Fruit fly (Drosophila melanogaster): ENCODE measurements around the gene CG13023.

The CG13023 gene

dm6 chr3L:16955219-16956002, 28.2 kb upstream of the CG13023 start (continued):
- TF ChIP-seq CG16779 (GFP tag; IDR thresholded peaks at IDR 0.05) = no peak
- TF ChIP-seq psq (GFP tag; optimal IDR thresholded peaks at IDR 0.05) = no peak
- peak; percentile 57 for TF ChIP-seq CG9932 (GFP tag; IDR thresholded peaks at IDR 0.05)
- TF ChIP-seq HLHmδ (GFP tag; optimal IDR thresholded peaks at IDR 0.05) = no peak
- TF ChIP-seq esg (GFP tag; conservative IDR thresholded peaks at IDR 0.05) = no peak
- 0 out of 2 replicates have a peak, but pooled peaks have one; percentile 19 for TF ChIP-seq CG32767 (GFP tag; IDR thresholded peaks at IDR 0.05)
- peak; percentile 95 for TF ChIP-seq pzg (GFP tag; optimal IDR thresholded peaks at IDR 0.05)
- TF ChIP-seq Aef1 (GFP tag; IDR thresholded peaks at IDR 0.05) = no peak
- TF ChIP-seq knrl (GFP tag; IDR thresholded peaks at IDR 0.05; ENCODE audit: partially characterized antibody) = peak; percentile 88
- peak; percentile 14 for TF ChIP-seq CG16863 (GFP tag; optimal IDR thresholded peaks at IDR 0.05)
- TF ChIP-seq chif (GFP tag; optimal IDR thresholded peaks at IDR 0.05) = peak in 1 of 2 experiments; percentile 14
- peak; percentile 88 for TF ChIP-seq sens (GFP tag)
- TF ChIP-seq org-1 (GFP tag; optimal IDR thresholded peaks at IDR 0.05) = no peak
- TF ChIP-seq z (GFP tag; IDR thresholded peaks at IDR 0.05) = no peak
- TF ChIP-seq CG33213 (GFP tag; optimal IDR thresholded peaks at IDR 0.05) = peak; percentile 86
- no peak for TF ChIP-seq D19B (GFP tag; optimal IDR thresholded peaks at IDR 0.05)
- peak; percentile 39 for TF ChIP-seq CG2120 (GFP tag; optimal IDR thresholded peaks at IDR 0.05)
- peak; percentile 81 for TF ChIP-seq ato (GFP tag; IDR thresholded peaks at IDR 0.05; ENCODE audit: partially characterized antibody)
- TF ChIP-seq CG15479 (GFP tag; optimal IDR thresholded peaks at IDR 0.05) = no peak
- peak; percentile 47 for TF ChIP-seq CG13894 (tag; optimal IDR thresholded peaks at IDR 0.05)
- TF ChIP-seq sug (tag; optimal IDR thresholded peaks at IDR 0.05) = peak; percentile 28
- peak; percentile 94 for TF ChIP-seq CG42726 (GFP tag; IDR thresholded peaks at IDR 0.05; ENCODE audit: partially characterized antibody)
- peak; percentile 17 for TF ChIP-seq CG9876 (GFP tag; optimal IDR thresholded peaks at IDR 0.05)
- TF ChIP-seq Chrac-16 (GFP tag; optimal IDR thresholded peaks at IDR 0.05) = peak; percentile 30
- TF ChIP-seq CG3847 (GFP tag; IDR thresholded peaks at IDR 0.05) = 0 out of 2 replicates have a peak, but pooled peaks have one; percentile 26
- no peak for TF ChIP-seq dmrt11E (tag; optimal IDR thresholded peaks at IDR 0.05)
- TF ChIP-seq sd (tag; optimal IDR thresholded peaks at IDR 0.05) = peak; percentile 93
- TF ChIP-seq Usf (GFP tag; optimal IDR thresholded peaks at IDR 0.05) = no peak
- TF ChIP-seq CG3995 (GFP tag; optimal IDR thresholded peaks at IDR 0.05) = no peak
- peak; percentile 91 for TF ChIP-seq Lhr (GFP tag; optimal IDR thresholded peaks at IDR 0.05)
- TF ChIP-seq nerfin-2 (GFP tag; IDR thresholded peaks at IDR 0.05; ENCODE audit: partially characterized antibody) = peak; percentile 43; the same call in 1 of the 2 replicates
- TF ChIP-seq ERR (GFP tag; optimal IDR thresholded peaks at IDR 0.05) = peak; percentile 48
- TF ChIP-seq hkb (optimal IDR thresholded peaks at IDR 0.05) = no peak
- TF ChIP-seq hkb (GFP tag; IDR thresholded peaks at IDR 0.05) = peak; percentile 35; the same call in 1 of the 2 replicates
- TF ChIP-seq Rfx (GFP tag; IDR thresholded peaks at IDR 0.05) = peak; percentile 46; the same call in 1 of the 2 replicates
- no peak for TF ChIP-seq prd (optimal IDR thresholded peaks at IDR 0.05)
- no peak for TF ChIP-seq prd (GFP tag; IDR thresholded peaks at IDR 0.05)
- peak; percentile 46; the same call in 2 of the 3 replicates for TF ChIP-seq CG11456 (GFP tag; IDR thresholded peaks at IDR 0.05)
- peak; percentile 10 for TF ChIP-seq CG17359 (tag; optimal IDR thresholded peaks at IDR 0.05)
- no peak for TF ChIP-seq CG11696 (GFP tag; IDR thresholded peaks at IDR 0.05)
- no peak for TF ChIP-seq CG14441 (GFP tag; IDR thresholded peaks at IDR 0.05)
- peak; percentile 84 for TF ChIP-seq Myb (GFP tag; optimal IDR thresholded peaks at IDR 0.05)
- no peak for TF ChIP-seq CG3407 (GFP tag; optimal IDR thresholded peaks at IDR 0.05)
- no peak for TF ChIP-seq stc (GFP tag; IDR thresholded peaks at IDR 0.05)
- peak; percentile 23 for TF ChIP-seq Sin3A (optimal IDR thresholded peaks at IDR 0.05)
